Worm (Caenorhabditis elegans) whole organism, L3 larva: ENCODE measurements around the gene gmn-1.

Experiments used
- R02D3.7 ChIP-seq: fragments of 150-350 bp; optimal IDR thresholded peaks from 2 replicates; lab custom pipeline; 2014; ENCODE audit warnings: missing biosample characterization, missing genetic modification characterization
- ZK546.5 ChIP-seq: sonication (generic microtip); optimal IDR thresholded peaks from 2 replicates; lab custom pipeline; 2017; ENCODE audit warnings: missing biosample characterization, missing genetic modification characterization
- aly-2 ChIP-seq: fragments of 150-350 bp; optimal IDR thresholded peaks from 2 replicates; lab custom pipeline; 2014; ENCODE audit warnings: missing biosample characterization, missing genetic modification characterization
- ama-1 ChIP-seq: fragments of 150-350 bp; optimal IDR thresholded peaks from 2 replicates; lab custom pipeline; 2018
- ceh-16 ChIP-seq: sonication (generic microtip); optimal IDR thresholded peaks from 2 replicates; lab custom pipeline; 2017; ENCODE audit warnings: missing biosample characterization, missing genetic modification characterization
- ceh-28 ChIP-seq: fragments of 150-350 bp; optimal IDR thresholded peaks from 2 replicates; lab custom pipeline; 2014; ENCODE audit warnings: missing biosample characterization, missing genetic modification reagents, missing genetic modification characterization
- ceh-82 ChIP-seq: fragments of 150-350 bp; optimal IDR thresholded peaks from 2 replicates; lab custom pipeline; 2014; ENCODE audit warnings: missing biosample characterization, missing genetic modification characterization
- ceh-9 ChIP-seq: sonication (generic microtip); optimal IDR thresholded peaks from 2 replicates; lab custom pipeline; 2018; ENCODE audit warnings: missing biosample characterization, missing genetic modification characterization
- daf-12 ChIP-seq: fragments of 150-350 bp; optimal IDR thresholded peaks from 2 replicates; lab custom pipeline; 2014; ENCODE audit warnings: missing biosample characterization, missing genetic modification reagents, missing genetic modification characterization
- egl-27 ChIP-seq: sonication (generic microtip); optimal IDR thresholded peaks from 4 replicates; lab custom pipeline; 2017; ENCODE audit warnings: missing biosample characterization, missing genetic modification reagents, missing genetic modification characterization
- egl-5 ChIP-seq: fragments of 150-350 bp; optimal IDR thresholded peaks from 2 replicates; lab custom pipeline; 2017; ENCODE audit warnings: missing biosample characterization, missing genetic modification reagents, missing genetic modification characterization, inconsistent platforms
- elt-1 ChIP-seq: fragments of 150-350 bp; optimal IDR thresholded peaks from 2 replicates; lab custom pipeline; 2014; ENCODE audit warnings: missing biosample characterization, missing genetic modification characterization
- elt-2 ChIP-seq: sonication (generic microtip); optimal IDR thresholded peaks from 2 replicates; lab custom pipeline; 2016; ENCODE audit warnings: missing genetic modification reagents, mild to moderate bottlenecking, missing genetic modification characterization, missing compliant biosample characterization
- elt-3 ChIP-seq, 3 experiments: fragments of 150-350 bp in 1 of 3; sonication (generic microtip) in 2 of 3; optimal IDR thresholded peaks; 2 replicates in 2 of 3; 4 replicates in 1 of 3; lab custom pipeline; 2014 to 2017; ENCODE audit warnings: missing biosample characterization in 3 of 3, missing genetic modification characterization in 3 of 3
- eor-1 ChIP-seq, 2 experiments: fragments of 150-350 bp; optimal IDR thresholded peaks; 2 replicates each; lab custom pipeline; 2014 to 2018; ENCODE audit warnings: missing biosample characterization in 2 of 2, missing genetic modification characterization in 2 of 2
- fkh-10 ChIP-seq: sonication (generic microtip); optimal IDR thresholded peaks from 2 replicates; lab custom pipeline; 2017; ENCODE audit warnings: missing biosample characterization, missing genetic modification reagents, missing genetic modification characterization
- fkh-2 ChIP-seq: fragments of 150-350 bp; optimal IDR thresholded peaks from 2 replicates; lab custom pipeline; 2014; ENCODE audit warnings: missing biosample characterization, missing genetic modification reagents, missing genetic modification characterization
- fos-1 ChIP-seq: fragments of 150-350 bp; optimal IDR thresholded peaks from 2 replicates; lab custom pipeline; 2014; ENCODE audit warnings: missing biosample characterization, missing genetic modification characterization
- hmg-11 ChIP-seq: sonication (generic microtip); optimal IDR thresholded peaks from 2 replicates; lab custom pipeline; 2016; ENCODE audit warnings: missing genetic modification characterization, missing compliant biosample characterization
- jun-1 ChIP-seq: fragments of 150-350 bp; optimal IDR thresholded peaks from 2 replicates; lab custom pipeline; 2014; ENCODE audit warnings: missing biosample characterization, missing genetic modification reagents, missing genetic modification characterization
- lin-15B ChIP-seq: fragments of 150-350 bp; optimal IDR thresholded peaks from 2 replicates; lab custom pipeline; 2014; ENCODE audit warnings: missing biosample characterization, missing genetic modification characterization
- lin-39 ChIP-seq: fragments of 150-350 bp; optimal IDR thresholded peaks from 2 replicates; lab custom pipeline; 2018; ENCODE audit warnings: missing biosample characterization, missing genetic modification reagents, missing genetic modification characterization
- lsy-12 ChIP-seq: sonication (generic microtip); optimal IDR thresholded peaks from 2 replicates; lab custom pipeline; 2016; ENCODE audit warnings: mild to moderate bottlenecking, missing genetic modification characterization, missing compliant biosample characterization
- mdl-1 ChIP-seq: fragments of 150-350 bp; optimal IDR thresholded peaks from 2 replicates; lab custom pipeline; 2014; ENCODE audit warnings: missing biosample characterization, missing genetic modification characterization
- mml-1 ChIP-seq: fragments of 150-350 bp; sonication (generic microtip); optimal IDR thresholded peaks from 3 replicates; lab custom pipeline; 2014; ENCODE audit warnings: missing biosample characterization, missing genetic modification characterization
- nfya-1 ChIP-seq: sonication (generic microtip); optimal IDR thresholded peaks from 2 replicates; lab custom pipeline; 2017; ENCODE audit warnings: missing genetic modification characterization, mild to moderate bottlenecking, missing compliant biosample characterization, antibody characterized with exemption, moderate library complexity; ENCODE audit not compliant: insufficient read depth
- nhr-11 ChIP-seq: fragments of 150-350 bp; optimal IDR thresholded peaks from 2 replicates; lab custom pipeline; 2014; ENCODE audit warnings: missing biosample characterization, missing genetic modification characterization
- nhr-12 ChIP-seq: fragments of 150-350 bp; optimal IDR thresholded peaks from 2 replicates; lab custom pipeline; 2014; ENCODE audit warnings: missing biosample characterization, missing genetic modification characterization
- nhr-23 ChIP-seq: fragments of 150-350 bp; optimal IDR thresholded peaks from 2 replicates; lab custom pipeline; 2014; ENCODE audit warnings: missing biosample characterization, missing genetic modification reagents, missing genetic modification characterization
- nhr-237 ChIP-seq: fragments of 150-350 bp; optimal IDR thresholded peaks from 2 replicates; lab custom pipeline; 2014; ENCODE audit warnings: missing biosample characterization, missing genetic modification characterization
- nhr-25 ChIP-seq: sonication (generic microtip); optimal IDR thresholded peaks from 2 replicates; lab custom pipeline; 2017; ENCODE audit warnings: missing biosample characterization, missing genetic modification characterization
- nhr-28 ChIP-seq: fragments of 150-350 bp; optimal IDR thresholded peaks from 2 replicates; lab custom pipeline; 2014; ENCODE audit warnings: missing biosample characterization, missing genetic modification characterization
- nhr-43 ChIP-seq: sonication (generic microtip); optimal IDR thresholded peaks from 2 replicates; lab custom pipeline; 2016; ENCODE audit warnings: mild to moderate bottlenecking, missing genetic modification characterization, missing compliant biosample characterization; ENCODE audit not compliant: poor library complexity, severe bottlenecking
- nhr-67 ChIP-seq: fragments of 150-350 bp; optimal IDR thresholded peaks from 2 replicates; lab custom pipeline; 2014; ENCODE audit warnings: missing biosample characterization, missing genetic modification characterization
- nhr-76 ChIP-seq: fragments of 150-350 bp; sonication (generic microtip); optimal IDR thresholded peaks from 5 replicates; lab custom pipeline; 2014; ENCODE audit warnings: missing biosample characterization, missing genetic modification characterization
- nhr-77 ChIP-seq: fragments of 150-350 bp; optimal IDR thresholded peaks from 2 replicates; lab custom pipeline; 2014; ENCODE audit warnings: missing biosample characterization, missing genetic modification characterization
- pha-4 ChIP-seq: fragments of 150-350 bp; optimal IDR thresholded peaks from 2 replicates; lab custom pipeline; 2014; ENCODE audit warnings: missing biosample characterization, missing genetic modification reagents, missing genetic modification characterization
- pqm-1 ChIP-seq: fragments of 150-350 bp; optimal IDR thresholded peaks from 2 replicates; lab custom pipeline; 2017; ENCODE audit warnings: missing biosample characterization, missing genetic modification characterization, inconsistent platforms
- sea-2 ChIP-seq: fragments of 150-350 bp; sonication (generic microtip); optimal IDR thresholded peaks from 4 replicates; lab custom pipeline; 2014; ENCODE audit warnings: missing biosample characterization, missing genetic modification reagents, missing genetic modification characterization
- skn-1 ChIP-seq: fragments of 150-350 bp; optimal IDR thresholded peaks from 2 replicates; lab custom pipeline; 2014; ENCODE audit warnings: missing biosample characterization, missing genetic modification characterization
- snpc-4 ChIP-seq: fragments of 150-350 bp; optimal IDR thresholded peaks from 2 replicates; lab custom pipeline; 2014; ENCODE audit warnings: missing biosample characterization, missing genetic modification characterization
- tbx-2 ChIP-seq: sonication (generic microtip); optimal IDR thresholded peaks from 2 replicates; lab custom pipeline; 2016; ENCODE audit warnings: mild to moderate bottlenecking, missing genetic modification characterization, missing compliant biosample characterization
- unc-39 ChIP-seq: sonication (generic microtip); optimal IDR thresholded peaks from 4 replicates; lab custom pipeline; 2017; ENCODE audit warnings: missing biosample characterization, missing genetic modification characterization
- unc-62 ChIP-seq: fragments of 150-350 bp; sonication (generic microtip); optimal IDR thresholded peaks from 4 replicates; lab custom pipeline; 2014; ENCODE audit warnings: missing biosample characterization, missing genetic modification reagents, missing genetic modification characterization
- zag-1 ChIP-seq: fragments of 150-350 bp; optimal IDR thresholded peaks from 2 replicates; lab custom pipeline; 2014; ENCODE audit warnings: missing biosample characterization, missing genetic modification characterization
- ztf-11 ChIP-seq: fragments of 150-350 bp; optimal IDR thresholded peaks from 2 replicates; lab custom pipeline; 2014; ENCODE audit warnings: missing biosample characterization, missing genetic modification characterization
- ztf-4 ChIP-seq: fragments of 150-350 bp; optimal IDR thresholded peaks from 2 replicates; lab custom pipeline; 2014; ENCODE audit warnings: missing biosample characterization, missing genetic modification characterization

gmn-1 gene

ce11 chrIII:12253342-12253741, 28.2 kb upstream of the gmn-1 start:
- TF ChIP-seq nhr-77 (tag; lab: Kevin White, UChicago) (no peak), elt-3 (tag; optimal IDR thresholded peaks at IDR 0.05; lab: Kevin White, UChicago) (no peak)
- TF ChIP-seq, all 47 proteins: peak for 0

ce11 chrIII:12251178-12251577, 26.0 kb upstream of the gmn-1 start:
- TF ChIP-seq fos-1 (no peak), mdl-1 (tag; lab: Kevin White, UChicago) (no peak), zag-1 (tag; lab: Kevin White, UChicago) (no peak), ceh-9 (no peak), elt-1 (tag; lab: Kevin White, UChicago) (no peak), aly-2 (no peak), ztf-11 (no peak), nhr-23 (no peak), fkh-2 (tag; lab: Kevin White, UChicago) (no peak), snpc-4 (tag; lab: Kevin White, UChicago) (no peak), lin-15B (tag; lab: Kevin White, UChicago) (no peak), R02D3.7 (tag; lab: Kevin White, UChicago) (no peak), elt-3 (tag; optimal IDR thresholded peaks at IDR 0.05; lab: Kevin White, UChicago) (no peak), ceh-28 (no peak)

- TF ChIP-seq fkh-2 (tag; lab: Kevin White, UChicago) (peak; percentile 2), aly-2 (peak; percentile 85), mml-1 (tag; lab: Kevin White, UChicago) (no peak), nhr-67 (tag; lab: Kevin White, UChicago) (no peak), fos-1 (peak; percentile 41), ztf-4 (peak; percentile 51), snpc-4 (tag; lab: Kevin White, UChicago) (peak; percentile 100), pha-4 (tag; lab: Kevin White, UChicago) (peak; percentile 94), mdl-1 (tag; lab: Kevin White, UChicago) (peak; percentile 29), nhr-25 (tag; lab: Kevin White, UChicago) (peak; percentile 94), nhr-76 (tag; lab: Kevin White, UChicago) (peak; percentile 67), ceh-82 (tag; lab: Kevin White, UChicago) (peak; percentile 84), nhr-28 (peak; percentile 63), skn-1 (peak; percentile 90), pqm-1 (tag; lab: Kevin White, UChicago) (peak; percentile 88), nhr-237 (tag; lab: Kevin White, UChicago) (no peak), R02D3.7 (tag; lab: Kevin White, UChicago) (peak; percentile 85), ceh-28 (peak; percentile 75), nhr-43 (tag; lab: Kevin White, UChicago) (peak; percentile 92), unc-39 (tag; lab: Kevin White, UChicago) (peak; percentile 60), nhr-11 (tag; lab: Kevin White, UChicago) (peak; percentile 36), nfya-1 (peak; percentile 98), ama-1 (peak; percentile 99), lin-39 (tag; lab: Kevin White, UChicago) (peak; percentile 96), ceh-9 (no peak), ceh-16 (tag; lab: Kevin White, UChicago) (peak; percentile 70), nhr-12 (tag; lab: Kevin White, UChicago) (no peak), sea-2 (no peak), daf-12 (tag; lab: Kevin White, UChicago) (peak; percentile 46), elt-3 (tag; optimal IDR thresholded peaks at IDR 0.05; lab: Kevin White, UChicago) (peak in 2 of 3 experiments; percentile 31 to 82), egl-5 (tag; lab: Kevin White, UChicago) (peak; percentile 82), eor-1 (tag; optimal IDR thresholded peaks at IDR 0.05; lab: Kevin White, UChicago) (peak in 1 of 2 experiments; percentile 58), lin-15B (tag; lab: Kevin White, UChicago) (peak; percentile 94), lsy-12 (peak; percentile 90), hmg-11 (tag; lab: Kevin White, UChicago) (peak; percentile 89), ztf-11 (no peak), fkh-10 (GFP tag; lab: Kevin White, UChicago) (peak; percentile 56), ZK546.5 (tag; lab: Kevin White, UChicago) (no peak), nhr-77 (tag; lab: Kevin White, UChicago) (peak; percentile 70), elt-1 (tag; lab: Kevin White, UChicago) (peak; percentile 26), jun-1 (peak; percentile 94), nhr-23 (peak; percentile 98), unc-62 (GFP tag; lab: Kevin White, UChicago) (peak; percentile 75), zag-1 (tag; lab: Kevin White, UChicago) (no peak), elt-2 (tag; lab: Kevin White, UChicago) (peak; percentile 78), egl-27 (peak; percentile 55), tbx-2 (peak; percentile 74)
Measured at ce11 chrIII:12250114-12250792, 25.1 kb upstream of the gmn-1 start, which contains the start of the genes tim-1 and Y75B8A.23. TSS of gene tim-1 (minus strand) at chrIII:12250164. TSS of gene Y75B8A.23 (plus strand) at chrIII:12250660.
